Worm (Caenorhabditis elegans): ENCODE results near the gene C07G2.5.

DNA sequence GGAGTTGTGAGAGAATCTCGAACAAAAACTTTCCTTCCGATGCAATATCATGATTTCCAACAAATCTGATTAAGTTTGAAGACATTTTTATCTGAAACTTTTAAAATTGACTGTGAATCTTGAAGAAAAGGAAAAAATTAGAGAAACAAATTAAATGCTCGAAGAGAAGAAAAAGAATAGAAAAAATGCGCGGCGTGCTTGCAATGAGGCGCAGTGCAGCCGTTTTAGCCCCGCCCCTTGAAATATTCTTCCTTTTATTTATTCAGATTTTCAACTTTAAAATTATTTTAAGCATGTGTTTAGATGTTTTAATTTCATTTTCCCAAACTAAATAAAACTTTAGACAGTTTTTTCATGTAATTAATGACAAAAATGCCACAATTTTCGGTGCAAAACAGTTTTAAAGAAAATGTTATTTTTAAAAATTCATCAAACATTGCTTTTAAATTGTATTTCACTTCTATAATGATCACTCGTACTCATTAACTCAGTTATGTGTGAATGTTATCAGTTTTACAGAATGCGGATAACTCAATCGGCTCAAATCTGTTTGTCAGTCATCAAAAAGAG, 43.6 kb upstream of the C07G2.5 start, which contains the start of the genes mrps-34 and cisd-3.1:
- TF ChIP-seq lin-54 (GFP tag; optimal IDR thresholded peaks at IDR 0.05) (no peak), cebp-1 (GFP tag; IDR thresholded peaks at IDR 0.05) (no peak), cebp-1 (tag; optimal IDR thresholded peaks at IDR 0.05) (no peak), B0261.1 (tag; optimal IDR thresholded peaks at IDR 0.05) (no peak)
